Worm (Caenorhabditis elegans) whole organism, early embryonic: ENCODE results near the gene Y94H6A.7.
"Not testable (repeated sequence)": the region's sequence is repeated elsewhere in the genome, so short reads cannot be mapped to it uniquely, and the experiment has no call there.

Source experiments
- B0310.2 ChIP-seq: sonication (generic microtip); optimal IDR thresholded peaks from 2 replicates; lab custom pipeline; 2016; ENCODE audit warnings: mild to moderate bottlenecking, missing genetic modification characterization, missing compliant biosample characterization
- F13C5.2 ChIP-seq: sonication (generic microtip); optimal IDR thresholded peaks from 2 replicates; lab custom pipeline; 2017; ENCODE audit warnings: mild to moderate bottlenecking, missing genetic modification characterization, inconsistent platforms, missing compliant biosample characterization
- aly-1 ChIP-seq: sonication (generic microtip); optimal IDR thresholded peaks from 2 replicates; lab custom pipeline; 2016; ENCODE audit warnings: missing genetic modification characterization, missing compliant biosample characterization
- ama-1 ChIP-seq: fragments of 150-350 bp; optimal IDR thresholded peaks from 2 replicates; lab custom pipeline; 2014
- ceh-13 ChIP-seq: fragments of 200-800 bp; sonication (Bioruptor generic); optimal IDR thresholded peaks from 2 replicates; lab custom pipeline; 2018; ENCODE audit warnings: mild to moderate bottlenecking, missing genetic modification characterization, missing compliant biosample characterization
- ceh-36 ChIP-seq: sonication (generic microtip); optimal IDR thresholded peaks from 2 replicates; lab custom pipeline; 2016; ENCODE audit warnings: missing genetic modification characterization, inconsistent platforms, missing compliant biosample characterization
- ets-7 ChIP-seq: sonication (generic microtip); optimal IDR thresholded peaks from 2 replicates; lab custom pipeline; 2016; ENCODE audit warnings: missing genotype, missing genetic modification characterization, missing compliant biosample characterization
- flt-1 ChIP-seq: fragments of 200-800 bp; sonication (Bioruptor generic); IDR thresholded peaks from 2 replicates; pipeline ENCODE4 v1.3.6; 2022; ENCODE audit warnings: missing genetic modification characterization, missing compliant biosample characterization
- hmbx-1 ChIP-seq: sonication (generic microtip); optimal IDR thresholded peaks from 2 replicates; lab custom pipeline; 2016; ENCODE audit warnings: mild to moderate bottlenecking, missing genetic modification characterization, missing compliant biosample characterization
- hmg-4 ChIP-seq: fragments of 200-800 bp; sonication (Bioruptor generic); optimal IDR thresholded peaks from 2 replicates; lab custom pipeline; 2018; ENCODE audit warnings: mild to moderate bottlenecking, missing genetic modification characterization, missing compliant biosample characterization
- hnd-1 ChIP-seq: sonication (generic microtip); optimal IDR thresholded peaks from 2 replicates; lab custom pipeline; 2016; ENCODE audit warnings: missing genetic modification characterization, missing compliant biosample characterization
- pes-1 ChIP-seq: fragments of 200-800 bp; sonication (Bioruptor generic); IDR thresholded peaks from 2 replicates; pipeline ENCODE4 v1.3.6; 2022; ENCODE audit warnings: missing genetic modification reagents, missing genetic modification characterization, missing compliant biosample characterization
- scrt-1 ChIP-seq: fragments of 200-800 bp; sonication (Bioruptor generic); IDR thresholded peaks from 2 replicates; pipeline ENCODE4 v1.3.6; 2022; ENCODE audit warnings: missing genetic modification characterization, missing compliant biosample characterization
- sea-1 ChIP-seq: fragments of 200-800 bp; sonication (Bioruptor generic); conservative IDR thresholded peaks from 2 replicates; pipeline ENCODE4 v1.3.6; 2022; ENCODE audit warnings: missing genetic modification characterization, missing compliant biosample characterization
- tbx-11 ChIP-seq: fragments of 200-800 bp; sonication (Bioruptor generic); IDR thresholded peaks from 2 replicates; pipeline ENCODE4 v1.3.6; 2022; ENCODE audit warnings: missing genetic modification characterization, missing compliant biosample characterization
- tbx-37 ChIP-seq: fragments of 200-800 bp; sonication (Bioruptor generic); conservative IDR thresholded peaks from 2 replicates; pipeline ENCODE4 v1.3.6; 2022; ENCODE audit warnings: missing genetic modification reagents, missing genetic modification characterization, missing compliant biosample characterization
- tra-4 ChIP-seq: sonication (generic microtip); optimal IDR thresholded peaks from 2 replicates; lab custom pipeline; 2017; ENCODE audit warnings: missing genetic modification characterization, missing compliant biosample characterization

Y94H6A.7 gene

ce11 chrIV:2742470-2743044 is 26.2 kb upstream of the Y94H6A.7 start, which contains the start of gene nhr-277:
nhr-277 (plus strand) TSS chrIV:2742994.
- TF ChIP-seq ama-1 (no peak), ets-7 (tag; lab: Kevin White, UChicago) (no peak), tra-4 (tag; lab: Kevin White, UChicago) (no peak), ceh-13 (GFP tag; lab: Kevin White, UChicago) (no peak), hmg-4 (no peak), B0310.2 (tag; lab: Kevin White, UChicago) (no peak), hmbx-1 (tag; lab: Kevin White, UChicago) (no peak), F13C5.2 (no peak), ceh-36 (tag; lab: Kevin White, UChicago) (no peak), hnd-1 (tag; lab: Kevin White, UChicago) (no peak), tbx-11 (no peak), scrt-1 (no peak), aly-1 (tag; lab: Kevin White, UChicago) (no peak), tbx-37 (no peak), sea-1 (no peak)

- peak; percentile 95 for TF ChIP-seq scrt-1
- peak; percentile 93 for TF ChIP-seq tbx-11
- TF ChIP-seq tbx-37 = peak; percentile 96
- peak; percentile 97 for TF ChIP-seq sea-1
- TF ChIP-seq flt-1 (GFP tag; lab: Robert Waterston, UW) = peak; percentile 94
- TF ChIP-seq pes-1 (GFP tag; lab: Robert Waterston, UW) = peak; percentile 95
These were observed 23.7 kb upstream of the Y94H6A.7 start for ce11 chrIV:2740035-2740434.

- TF ChIP-seq tbx-37 = no peak
- no peak for TF ChIP-seq scrt-1
- TF ChIP-seq aly-1 (tag; lab: Kevin White, UChicago) = no peak
These were observed 22.1 kb upstream of the Y94H6A.7 start for ce11 chrIV:2738466-2738865.

ce11 chrIV:2736575-2736974 is 20.2 kb upstream of the Y94H6A.7 start:
- TF ChIP-seq flt-1 (GFP tag; lab: Robert Waterston, UW) (no peak), B0310.2 (tag; lab: Kevin White, UChicago) (no peak), aly-1 (tag; lab: Kevin White, UChicago) (no peak), ceh-13 (GFP tag; lab: Kevin White, UChicago) (no peak), scrt-1 (no peak), tbx-37 (no peak), hmg-4 (no peak), ets-7 (tag; lab: Kevin White, UChicago) (no peak), ama-1 (no peak), hmbx-1 (tag; lab: Kevin White, UChicago) (no peak), ceh-36 (tag; lab: Kevin White, UChicago) (no peak), tbx-11 (no peak), sea-1 (no peak), hnd-1 (tag; lab: Kevin White, UChicago) (no peak), pes-1 (GFP tag; lab: Robert Waterston, UW) (no peak), tra-4 (tag; lab: Kevin White, UChicago) (no peak), F13C5.2 (no peak)

- TF ChIP-seq hmbx-1 (tag; lab: Kevin White, UChicago) (no peak), pes-1 (GFP tag; lab: Robert Waterston, UW) (no peak), hmg-4 (no peak), flt-1 (GFP tag; lab: Robert Waterston, UW) (no peak), B0310.2 (tag; lab: Kevin White, UChicago) (no peak), tbx-37 (no peak), hnd-1 (tag; lab: Kevin White, UChicago) (no peak), ceh-13 (GFP tag; lab: Kevin White, UChicago) (no peak), tbx-11 (no peak)
These were observed 18.3 kb upstream of the Y94H6A.7 start for ce11 chrIV:2734675-2735074.

ce11 chrIV:2729957-2730356 is 13.6 kb upstream of the Y94H6A.7 start, which contains the start of gene Y94H6A.2:
Y94H6A.2 (plus strand) TSS chrIV:2730292.
- TF ChIP-seq hnd-1 (tag; lab: Kevin White, UChicago) (no peak), B0310.2 (tag; lab: Kevin White, UChicago) (no peak), tra-4 (tag; lab: Kevin White, UChicago) (no peak), hmg-4 (no peak), aly-1 (tag; lab: Kevin White, UChicago) (no peak), scrt-1 (no peak), ceh-36 (tag; lab: Kevin White, UChicago) (no peak), pes-1 (GFP tag; lab: Robert Waterston, UW) (no peak), hmbx-1 (tag; lab: Kevin White, UChicago) (no peak), tbx-11 (no peak), F13C5.2 (no peak), sea-1 (no peak), ama-1 (no peak), ets-7 (tag; lab: Kevin White, UChicago) (no peak), flt-1 (GFP tag; lab: Robert Waterston, UW) (no peak), ceh-13 (GFP tag; lab: Kevin White, UChicago) (no peak), tbx-37 (no peak)

- TF ChIP-seq tbx-37 = peak; percentile 50
- TF ChIP-seq F13C5.2 = peak; percentile 58
- TF ChIP-seq ets-7 (tag; lab: Kevin White, UChicago) = no peak
- TF ChIP-seq tra-4 (tag; lab: Kevin White, UChicago) = no peak
- no peak for TF ChIP-seq flt-1 (GFP tag; lab: Robert Waterston, UW)
These were observed 9.4 kb upstream of the Y94H6A.7 start, which contains the start of gene ubxn-2 for ce11 chrIV:2725784-2726183. ubxn-2 (minus strand) TSS chrIV:2725819.

ce11 chrIV:2719734-2720133 is 3.4 kb upstream of the Y94H6A.7 start, which contains the start of gene ndua-12:
ndua-12 (minus strand) TSS chrIV:2719834.
- TF ChIP-seq pes-1 (GFP tag; lab: Robert Waterston, UW); hmg-4; F13C5.2: not testable (repeated sequence)
